Worm (Caenorhabditis elegans) whole organism, L1 larva: ENCODE results near the gene krr-1.

Experiments used
- C04F5.9 ChIP-seq: sonication (generic microtip); optimal IDR thresholded peaks from 2 replicates; lab custom pipeline; 2016; ENCODE audit warnings: missing genetic modification characterization, missing compliant biosample characterization
- C16A3.4 ChIP-seq: fragments of 150-350 bp; optimal IDR thresholded peaks from 2 replicates; lab custom pipeline; 2014; ENCODE audit warnings: missing biosample characterization, missing genetic modification characterization
- F16B12.6 ChIP-seq: fragments of 150-350 bp; optimal IDR thresholded peaks from 2 replicates; lab custom pipeline; 2014; ENCODE audit warnings: missing biosample characterization, missing genetic modification characterization
- alr-1 ChIP-seq: fragments of 200-800 bp; sonication (Bioruptor generic); optimal IDR thresholded peaks from 2 replicates; lab custom pipeline; 2018; ENCODE audit warnings: borderline replicate concordance, mild to moderate bottlenecking, missing genetic modification characterization, missing compliant biosample characterization
- blmp-1 ChIP-seq: fragments of 150-350 bp; optimal IDR thresholded peaks from 2 replicates; lab custom pipeline; 2014; ENCODE audit warnings: missing biosample characterization, missing genetic modification characterization
- ceh-63 ChIP-seq: fragments of 200-800 bp; sonication (Bioruptor generic); optimal IDR thresholded peaks from 2 replicates; lab custom pipeline; 2018; ENCODE audit warnings: mild to moderate bottlenecking, missing genetic modification characterization, missing compliant biosample characterization
- ceh-8 ChIP-seq: fragments of 200-800 bp; sonication (Bioruptor generic); optimal IDR thresholded peaks from 2 replicates; lab custom pipeline; 2018; ENCODE audit warnings: mild to moderate bottlenecking, missing genetic modification characterization, moderate library complexity, missing compliant biosample characterization
- ceh-90 ChIP-seq: sonication (generic microtip); optimal IDR thresholded peaks from 2 replicates; lab custom pipeline; 2016; ENCODE audit warnings: missing genetic modification characterization, missing compliant biosample characterization
- efl-1 ChIP-seq, 4 experiments: fragments of 150-350 bp; optimal IDR thresholded peaks in 3 of 4; peaks in 1 of 4; 1 replicate in 1 of 4; 2 replicates in 3 of 4; lab custom pipeline; 2014; ENCODE audit warnings: missing biosample characterization in 2 of 4, missing genetic modification characterization in 2 of 4, missing genetic modification reagents in 2 of 4
- egl-27 ChIP-seq, 2 experiments: fragments of 150-350 bp in 1 of 2; sonication (generic microtip); optimal IDR thresholded peaks; 3 replicates each; lab custom pipeline; 2017 to 2018; ENCODE audit warnings: missing biosample characterization in 2 of 2, missing genetic modification characterization in 2 of 2, missing genetic modification reagents in 2 of 2
- ets-5 ChIP-seq: fragments of 200-800 bp; sonication (Bioruptor generic); IDR thresholded peaks from 2 replicates; pipeline ENCODE4 v1.3.6; 2022; ENCODE audit warnings: missing genetic modification characterization, missing compliant biosample characterization
- fkh-4 ChIP-seq: sonication (generic microtip); optimal IDR thresholded peaks from 2 replicates; lab custom pipeline; 2016; ENCODE audit warnings: missing compliant biosample characterization, missing genetic modification characterization, borderline replicate concordance
- fos-1 ChIP-seq: fragments of 150-350 bp; optimal IDR thresholded peaks from 2 replicates; lab custom pipeline; 2014; ENCODE audit warnings: missing biosample characterization, missing genetic modification characterization
- hlh-17 ChIP-seq: fragments of 200-800 bp; sonication (Bioruptor generic); optimal IDR thresholded peaks from 2 replicates; lab custom pipeline; 2018; ENCODE audit warnings: missing genetic modification characterization, mild to moderate bottlenecking, missing compliant biosample characterization, moderate library complexity, borderline replicate concordance
- hlh-4 ChIP-seq: sonication (generic microtip); optimal IDR thresholded peaks from 2 replicates; lab custom pipeline; 2016; ENCODE audit warnings: mild to moderate bottlenecking, missing genetic modification characterization, missing compliant biosample characterization
- irx-1 ChIP-seq: sonication (generic microtip); optimal IDR thresholded peaks from 2 replicates; lab custom pipeline; 2016; ENCODE audit warnings: missing genetic modification characterization, missing compliant biosample characterization
- jun-1 ChIP-seq: fragments of 150-350 bp; optimal IDR thresholded peaks from 2 replicates; lab custom pipeline; 2014; ENCODE audit warnings: missing biosample characterization, missing genetic modification reagents, missing genetic modification characterization
- lin-14 ChIP-seq: fragments of 200-800 bp; sonication (Bioruptor generic); optimal IDR thresholded peaks from 2 replicates; lab custom pipeline; 2018; ENCODE audit warnings: mild to moderate bottlenecking, missing genetic modification characterization, moderate library complexity, missing compliant biosample characterization
- lin-39 ChIP-seq: fragments of 150-350 bp; optimal IDR thresholded peaks from 2 replicates; lab custom pipeline; 2014; ENCODE audit warnings: missing biosample characterization, missing genetic modification reagents, missing genetic modification characterization
- lir-3 ChIP-seq: sonication (generic microtip); optimal IDR thresholded peaks from 2 replicates; lab custom pipeline; 2016; ENCODE audit warnings: mild to moderate bottlenecking, missing genetic modification characterization, moderate library complexity, missing compliant biosample characterization; ENCODE audit not compliant: poor library complexity
- mab-9 ChIP-seq: fragments of 200-800 bp; sonication (Bioruptor generic); IDR thresholded peaks from 2 replicates; pipeline ENCODE4 v1.3.6; 2022; ENCODE audit warnings: missing genetic modification reagents, missing genetic modification characterization, missing compliant biosample characterization
- mdl-1 ChIP-seq, 2 experiments: fragments of 150-350 bp; optimal IDR thresholded peaks; 2 replicates each; lab custom pipeline; 2014 to 2017; ENCODE audit warnings: missing biosample characterization in 2 of 2, missing genetic modification characterization in 2 of 2, inconsistent platforms in 1 of 2
- mep-1 ChIP-seq: fragments of 150-350 bp; optimal IDR thresholded peaks from 2 replicates; lab custom pipeline; 2014; ENCODE audit warnings: missing biosample characterization, missing genetic modification characterization
- nhr-11 ChIP-seq: fragments of 150-350 bp; optimal IDR thresholded peaks from 2 replicates; lab custom pipeline; 2014; ENCODE audit warnings: missing biosample characterization, missing genetic modification characterization
- nhr-12 ChIP-seq: sonication (generic microtip); optimal IDR thresholded peaks from 2 replicates; lab custom pipeline; 2017; ENCODE audit warnings: missing biosample characterization, missing genetic modification characterization
- nhr-28 ChIP-seq: fragments of 150-350 bp; optimal IDR thresholded peaks from 2 replicates; lab custom pipeline; 2014; ENCODE audit warnings: missing biosample characterization, missing genetic modification characterization
- nhr-47 ChIP-seq: sonication (generic microtip); optimal IDR thresholded peaks from 2 replicates; lab custom pipeline; 2016; ENCODE audit warnings: mild to moderate bottlenecking, missing genetic modification characterization, moderate library complexity, missing compliant biosample characterization
- nhr-71 ChIP-seq: sonication (generic microtip); optimal IDR thresholded peaks from 2 replicates; lab custom pipeline; 2016; ENCODE audit warnings: mild to moderate bottlenecking, missing genetic modification characterization, moderate library complexity, missing compliant biosample characterization
- nhr-76 ChIP-seq: sonication (generic microtip); optimal IDR thresholded peaks from 2 replicates; lab custom pipeline; 2017; ENCODE audit warnings: missing biosample characterization, missing genetic modification characterization
- nhr-90 ChIP-seq: sonication (generic microtip); optimal IDR thresholded peaks from 2 replicates; lab custom pipeline; 2016; ENCODE audit warnings: mild to moderate bottlenecking, missing genetic modification characterization, missing compliant biosample characterization; ENCODE audit not compliant: poor library complexity
- pqm-1 ChIP-seq: sonication (generic microtip); optimal IDR thresholded peaks from 3 replicates; lab custom pipeline; 2017; ENCODE audit warnings: missing biosample characterization, missing genetic modification characterization
- rnt-1 ChIP-seq: sonication (generic microtip); optimal IDR thresholded peaks from 2 replicates; lab custom pipeline; 2016; ENCODE audit warnings: mild to moderate bottlenecking, missing genetic modification characterization, moderate library complexity, missing compliant biosample characterization
- skn-1 ChIP-seq: fragments of 150-350 bp; optimal IDR thresholded peaks from 2 replicates; lab custom pipeline; 2014; ENCODE audit warnings: missing biosample characterization, missing genetic modification characterization
- snu-23 ChIP-seq: sonication (generic microtip); optimal IDR thresholded peaks from 2 replicates; lab custom pipeline; 2016; ENCODE audit warnings: missing genetic modification characterization, missing compliant biosample characterization
- sptf-1 ChIP-seq: fragments of 150-350 bp; optimal IDR thresholded peaks from 2 replicates; lab custom pipeline; 2014; ENCODE audit warnings: missing biosample characterization, missing genetic modification characterization
- sup-37 ChIP-seq: fragments of 200-800 bp; sonication (Bioruptor generic); optimal IDR thresholded peaks from 2 replicates; lab custom pipeline; 2018; ENCODE audit warnings: mild to moderate bottlenecking, missing genetic modification characterization, missing compliant biosample characterization
- swsn-7 ChIP-seq: sonication (generic microtip); optimal IDR thresholded peaks from 2 replicates; lab custom pipeline; 2016; ENCODE audit warnings: missing genetic modification characterization, missing compliant biosample characterization
- unc-98 ChIP-seq: fragments of 200-800 bp; sonication (Bioruptor generic); IDR thresholded peaks from 2 replicates; pipeline ENCODE4 v1.3.6; 2022; ENCODE audit warnings: missing genetic modification characterization, missing compliant biosample characterization
- xbp-1 ChIP-seq: sonication (generic microtip); optimal IDR thresholded peaks from 2 replicates; lab custom pipeline; 2016; ENCODE audit warnings: missing genetic modification characterization, missing compliant biosample characterization
- ztf-11 ChIP-seq, 2 experiments: sonication (generic microtip); optimal IDR thresholded peaks; 2 replicates each; lab custom pipeline; 2016 to 2017; ENCODE audit warnings: missing genetic modification characterization in 2 of 2, missing biosample characterization in 1 of 2, missing compliant biosample characterization in 1 of 2
- ztf-4 ChIP-seq: fragments of 150-350 bp; optimal IDR thresholded peaks from 2 replicates; lab custom pipeline; 2014; ENCODE audit warnings: missing biosample characterization, missing genetic modification characterization

The krr-1 gene

ce11 chrV:7187295-7187694 lies 43.7 kb upstream of the krr-1 start:
- no peak for TF ChIP-seq ztf-4
- TF ChIP-seq nhr-28 (tag; lab: Kevin White, UChicago) = no peak
- no peak for TF ChIP-seq blmp-1 (tag; lab: Kevin White, UChicago)
- TF ChIP-seq alr-1 (tag; lab: Kevin White, UChicago) = no peak
- TF ChIP-seq lir-3 (tag; lab: Kevin White, UChicago) = no peak
- no peak for TF ChIP-seq jun-1 (tag; lab: Kevin White, UChicago)
- TF ChIP-seq egl-27 (tag; optimal IDR thresholded peaks at IDR 0.05; lab: Kevin White, UChicago) = no peak
- no peak for TF ChIP-seq fos-1
- no peak for TF ChIP-seq nhr-71 (tag; lab: Kevin White, UChicago)
- no peak for TF ChIP-seq sptf-1 (tag; lab: Kevin White, UChicago)
- no peak for TF ChIP-seq nhr-47 (tag; lab: Kevin White, UChicago)
- no peak for TF ChIP-seq efl-1 (optimal IDR thresholded peaks at IDR 0.05; lab: Kevin White, UChicago)
- TF ChIP-seq efl-1 (GFP tag; optimal IDR thresholded peaks at IDR 0.05 in 1 of 2; lab: Kevin White, UChicago) = no peak

ce11 chrV:7193562-7193961 lies 37.4 kb upstream of the krr-1 start, which contains the start of gene F09G2.8:
Gene F09G2.8, minus strand, starts transcription at chrV:7193662.
- no peak for TF ChIP-seq mep-1 (tag; lab: Kevin White, UChicago)
- TF ChIP-seq pqm-1 (tag; lab: Kevin White, UChicago) = no peak
- no peak for TF ChIP-seq ceh-90 (tag; lab: Kevin White, UChicago)
- TF ChIP-seq fkh-4 (tag; lab: Kevin White, UChicago) = no peak
- TF ChIP-seq mab-9 (GFP tag; lab: Robert Waterston, UW) = no peak

- TF ChIP-seq nhr-90 (tag; lab: Kevin White, UChicago) = no peak
- TF ChIP-seq sptf-1 (tag; lab: Kevin White, UChicago) = no peak
- TF ChIP-seq mdl-1 (tag; optimal IDR thresholded peaks at IDR 0.05; lab: Kevin White, UChicago) = no peak
- TF ChIP-seq unc-98 (GFP tag; lab: Robert Waterston, UW) = no peak
- TF ChIP-seq irx-1 = no peak
- TF ChIP-seq xbp-1 = no peak
- no peak for TF ChIP-seq pqm-1 (tag; lab: Kevin White, UChicago)
- TF ChIP-seq hlh-17 = no peak
- no peak for TF ChIP-seq ztf-4
Observed at ce11 chrV:7194818-7195217, 36.2 kb upstream of the krr-1 start.

- TF ChIP-seq fkh-4 (tag; lab: Kevin White, UChicago) = no peak
- TF ChIP-seq snu-23 = no peak
- TF ChIP-seq fos-1 = no peak
- no peak for TF ChIP-seq ets-5 (GFP tag; lab: Robert Waterston, UW)
- no peak for TF ChIP-seq hlh-17
- TF ChIP-seq swsn-7 (tag; lab: Kevin White, UChicago) = no peak
- no peak for TF ChIP-seq rnt-1 (tag; lab: Kevin White, UChicago)
- no peak for TF ChIP-seq hlh-4 (tag; lab: Kevin White, UChicago)
- TF ChIP-seq efl-1 (optimal IDR thresholded peaks at IDR 0.05; lab: Kevin White, UChicago) = no peak
- no peak for TF ChIP-seq efl-1 (GFP tag; optimal IDR thresholded peaks at IDR 0.05 in 1 of 2; lab: Kevin White, UChicago)
Observed at ce11 chrV:7196037-7196436, 35.0 kb upstream of the krr-1 start, which contains the start of gene attf-2. Gene attf-2, minus strand, starts transcription at chrV:7196137.

- TF ChIP-seq C16A3.4 (tag; lab: Kevin White, UChicago) (peak; percentile 95), mdl-1 (tag; optimal IDR thresholded peaks at IDR 0.05; lab: Kevin White, UChicago) (peak in 1 of 2 experiments; percentile 90), lir-3 (tag; lab: Kevin White, UChicago) (peak; percentile 29), egl-27 (tag; optimal IDR thresholded peaks at IDR 0.05; lab: Kevin White, UChicago) (no peak), lin-14 (GFP tag; lab: Kevin White, UChicago) (peak; percentile 91), alr-1 (tag; lab: Kevin White, UChicago) (no peak), C04F5.9 (tag; lab: Kevin White, UChicago) (peak; percentile 22), ztf-11 (tag; optimal IDR thresholded peaks at IDR 0.05; lab: Kevin White, UChicago) (peak in 1 of 2 experiments; percentile 75), skn-1 (peak; percentile 92), nhr-76 (no peak), nhr-11 (peak; percentile 10), efl-1 (optimal IDR thresholded peaks at IDR 0.05; lab: Kevin White, UChicago) (peak; percentile 91), efl-1 (GFP tag; optimal IDR thresholded peaks at IDR 0.05 in 1 of 2; lab: Kevin White, UChicago) (peak; percentile 89 to 99), blmp-1 (tag; lab: Kevin White, UChicago) (peak; percentile 77), mab-9 (GFP tag; lab: Robert Waterston, UW) (peak; percentile 60), irx-1 (peak; percentile 82), ceh-63 (GFP tag; lab: Kevin White, UChicago) (no peak), pqm-1 (tag; lab: Kevin White, UChicago) (no peak), ets-5 (GFP tag; lab: Robert Waterston, UW) (no peak), fkh-4 (tag; lab: Kevin White, UChicago) (no peak), nhr-12 (tag; lab: Kevin White, UChicago) (no peak), rnt-1 (tag; lab: Kevin White, UChicago) (peak; percentile 92), sup-37 (GFP tag; lab: Kevin White, UChicago) (peak; percentile 30), lin-39 (tag; lab: Kevin White, UChicago) (peak; percentile 43), F16B12.6 (tag; lab: Kevin White, UChicago) (peak; percentile 62), ceh-8 (peak; percentile 72)
Observed at ce11 chrV:7196498-7196966, 34.5 kb upstream of the krr-1 start, which contains the start of gene F09G2.2. Gene F09G2.2, plus strand, starts transcription at chrV:7196916.
